Fruit fly (Drosophila melanogaster): ENCODE results near the gene CG34280.

The CG34280 gene

DNA sequence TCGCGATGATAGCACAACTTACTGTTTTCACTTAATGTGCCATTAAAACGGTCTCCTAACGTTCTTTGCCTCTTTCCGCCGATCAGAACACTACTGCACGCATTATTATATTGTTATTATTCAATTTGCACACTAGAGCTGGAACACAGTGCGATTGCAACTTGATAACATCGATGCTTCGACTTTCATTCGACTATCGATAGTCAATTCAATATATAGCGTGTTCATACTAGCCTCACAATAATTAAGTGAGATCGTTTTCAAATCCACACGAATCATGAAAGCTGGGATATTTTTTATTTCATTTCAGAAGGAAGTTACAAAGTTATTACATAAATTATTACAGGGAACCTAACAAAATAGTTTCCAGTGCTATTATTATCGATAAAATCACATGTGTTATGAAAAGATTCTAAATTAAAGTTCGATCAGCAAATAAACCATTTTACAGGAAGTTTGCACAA lies 2.2 kb downstream of the CG34280 start (continued):
- TF ChIP-seq aop (GFP tag; IDR thresholded peaks at IDR 0.05) (no peak), Antp (GFP tag; optimal IDR thresholded peaks at IDR 0.05) (peak; percentile 45), Meics (GFP tag; optimal IDR thresholded peaks at IDR 0.05) (peak; percentile 33), CG13296 (GFP tag; optimal IDR thresholded peaks at IDR 0.05) (peak; percentile 14), CG31441 (GFP tag; IDR thresholded peaks at IDR 0.05) (peak; percentile 37), CG1233 (GFP tag; optimal IDR thresholded peaks at IDR 0.05) (no peak), caup (GFP tag; optimal IDR thresholded peaks at IDR 0.05; ENCODE audit: severe bottlenecking) (peak; percentile 11), schlank (tag; optimal IDR thresholded peaks at IDR 0.05) (peak; percentile 13), CG11696 (GFP tag; IDR thresholded peaks at IDR 0.05) (no peak), dpn (GFP tag; optimal IDR thresholded peaks at IDR 0.05) (peak; percentile 61 to 70), her (GFP tag; optimal IDR thresholded peaks at IDR 0.05) (peak; percentile 4), unpg (GFP tag; optimal IDR thresholded peaks at IDR 0.05) (peak; percentile 49), Trl (optimal IDR thresholded peaks at IDR 0.05) (no peak), Trl (GFP tag; optimal IDR thresholded peaks at IDR 0.05) (peak; percentile 53), usp (GFP tag; optimal IDR thresholded peaks at IDR 0.05) (no peak), CG4360 (GFP tag; IDR thresholded peaks at IDR 0.05) (no peak), CG17186 (GFP tag; optimal IDR thresholded peaks at IDR 0.05) (peak; percentile 21), psq (GFP tag; optimal IDR thresholded peaks at IDR 0.05) (no peak), salm (tag; optimal IDR thresholded peaks at IDR 0.05) (no peak), CG7745 (tag; optimal IDR thresholded peaks at IDR 0.05) (no peak), Mad (GFP tag; optimal IDR thresholded peaks at IDR 0.05) (peak; percentile 12), abd-A (tag; optimal IDR thresholded peaks at IDR 0.05) (peak; percentile 54), CG11247 (GFP tag; IDR thresholded peaks at IDR 0.05) (peak; percentile 36; the same call in 1 of the 2 replicates), kni (GFP tag; optimal IDR thresholded peaks at IDR 0.05) (no peak), lmd (GFP tag; IDR thresholded peaks at IDR 0.05) (peak; percentile 27; the same call in 1 of the 2 replicates), Dp (GFP tag; optimal IDR thresholded peaks at IDR 0.05) (peak; percentile 57), Drgx (GFP tag; IDR thresholded peaks at IDR 0.05) (no peak), jigr1 (GFP tag; IDR thresholded peaks at IDR 0.05) (no peak), ap (GFP tag; IDR thresholded peaks at IDR 0.05) (no peak), odd (GFP tag; optimal IDR thresholded peaks at IDR 0.05) (peak; percentile 33), gfzf (GFP tag; optimal IDR thresholded peaks at IDR 0.05) (no peak), CG17802 (tag; optimal IDR thresholded peaks at IDR 0.05) (peak; percentile 66), nerfin-1 (tag; optimal IDR thresholded peaks at IDR 0.05) (no peak), CG15601 (tag; optimal IDR thresholded peaks at IDR 0.05) (peak; percentile 36), Deaf1 (tag; optimal IDR thresholded peaks at IDR 0.05) (peak; percentile 2), NC2β (GFP tag; optimal IDR thresholded peaks at IDR 0.05) (peak; percentile 26), Poxn (GFP tag; IDR thresholded peaks at IDR 0.05) (no peak), ERR (GFP tag; optimal IDR thresholded peaks at IDR 0.05) (peak; percentile 15), zen (tag; optimal IDR thresholded peaks at IDR 0.05) (peak; percentile 38), fd96Cb (tag; optimal IDR thresholded peaks at IDR 0.05) (no peak), CG4617 (GFP tag; optimal IDR thresholded peaks at IDR 0.05; ENCODE audit: borderline replicate concordance) (peak; percentile 79), fru (optimal IDR thresholded peaks at IDR 0.05) (no peak), fd3F (GFP tag; optimal IDR thresholded peaks at IDR 0.05) (peak; percentile 53), vfl (GFP tag; optimal IDR thresholded peaks at IDR 0.05) (peak; percentile 54), Lim3 (GFP tag; IDR thresholded peaks at IDR 0.05) (no peak), CG34422 (GFP tag; IDR thresholded peaks at IDR 0.05) (0 out of 3 replicates have a peak, but pooled peaks have one; percentile 32), grn (GFP tag; optimal IDR thresholded peaks at IDR 0.05) (peak; percentile 76), ewg (GFP tag; optimal IDR thresholded peaks at IDR 0.05) (peak; percentile 16), ato (GFP tag; IDR thresholded peaks at IDR 0.05; ENCODE audit: partially characterized antibody) (peak; percentile 81), Nf-YA (GFP tag; IDR thresholded peaks at IDR 0.05) (0 out of 2 replicates have a peak, but pooled peaks have one; percentile 28), Max (GFP tag; optimal IDR thresholded peaks at IDR 0.05) (no peak)
